Fruit fly (Drosophila melanogaster): ENCODE measurements around the gene CG13731.

dm6 chr3L:17430390-17430789, 41.6 kb upstream of the CG13731 start:
- TF ChIP-seq pan (optimal IDR thresholded peaks at IDR 0.05) (no peak), usp (GFP tag; optimal IDR thresholded peaks at IDR 0.05) (no peak), CG8478 (optimal IDR thresholded peaks at IDR 0.05) (no peak), Dll (optimal IDR thresholded peaks at IDR 0.05) (no peak)

Data from whole organism.